Worm (Caenorhabditis elegans) whole organism, L4/young adult: ENCODE data around the gene T15B7.8.

Experiments
- W03F9.2 ChIP-seq: fragments of 150-350 bp; optimal IDR thresholded peaks from 2 replicates; lab custom pipeline; 2014; ENCODE audit warnings: missing biosample characterization, missing genetic modification characterization
- dao-5 ChIP-seq: sonication (generic microtip); optimal IDR thresholded peaks from 2 replicates; lab custom pipeline; 2016; ENCODE audit warnings: missing genotype, missing genetic modification characterization, moderate library complexity, missing compliant biosample characterization
- him-1 ChIP-seq: sonication (generic microtip); optimal IDR thresholded peaks from 2 replicates; lab custom pipeline; 2016; ENCODE audit warnings: missing genotype, missing genetic modification reagents, missing genetic modification characterization, missing compliant biosample characterization

ce11 chrV:6813862-6814261 lies 7.7 kb upstream of the T15B7.8 start:
- TF ChIP-seq him-1 (no peak), W03F9.2 (tag; lab: Kevin White, UChicago) (no peak), dao-5 (no peak)
